Worm (Caenorhabditis elegans): ENCODE results near the gene Y17G7B.12.

The Y17G7B.12 gene

ce11 chrII:12067451-12068076 lies 43.9 kb downstream of the Y17G7B.12 start, which contains the start of gene Y17G7B.22:
Gene Y17G7B.22 (plus strand): TSS chrII:12068026.
- TF ChIP-seq cog-1 (tag; optimal IDR thresholded peaks at IDR 0.05) (no peak), klf-2 (GFP tag; conservative IDR thresholded peaks at IDR 0.05) (no peak), flt-1 (GFP tag; IDR thresholded peaks at IDR 0.05) (no peak), med-1 (GFP tag; optimal IDR thresholded peaks at IDR 0.05; ENCODE audit: insufficient read depth) (no peak), ztf-29 (GFP tag; IDR thresholded peaks at IDR 0.05) (no peak), T22C8.4 (GFP tag; IDR thresholded peaks at IDR 0.05) (no peak), ztf-23 (GFP tag; IDR thresholded peaks at IDR 0.05) (no peak), tab-1 (GFP tag; IDR thresholded peaks at IDR 0.05) (no peak), ref-1 (GFP tag; conservative IDR thresholded peaks at IDR 0.05) (no peak)

ce11 chrII:12071243-12071642 lies 47.6 kb downstream of the Y17G7B.12 start:
- TF ChIP-seq cog-1 (tag; optimal IDR thresholded peaks at IDR 0.05) (no peak), ref-1 (GFP tag; conservative IDR thresholded peaks at IDR 0.05) (no peak), klf-2 (GFP tag; conservative IDR thresholded peaks at IDR 0.05) (no peak), T22C8.4 (GFP tag; IDR thresholded peaks at IDR 0.05) (no peak), ztf-23 (GFP tag; IDR thresholded peaks at IDR 0.05) (no peak), med-1 (GFP tag; optimal IDR thresholded peaks at IDR 0.05; ENCODE audit: insufficient read depth) (no peak), flt-1 (GFP tag; IDR thresholded peaks at IDR 0.05) (no peak), tab-1 (GFP tag; IDR thresholded peaks at IDR 0.05) (no peak), ztf-29 (GFP tag; IDR thresholded peaks at IDR 0.05) (no peak)

Measured in whole organism, midembryonic.